Worm (Caenorhabditis elegans): ENCODE measurements around the gene moe-3.

ce11 chrII:13156971-13157370 is 8.6 kb downstream of the moe-3 start, which contains the start of the genes hpr-17 and F32A11.1:
- TF ChIP-seq W03F9.2 (tag; optimal IDR thresholded peaks at IDR 0.05) = peak; percentile 79
- peak; percentile 26 for TF ChIP-seq him-1 (tag; optimal IDR thresholded peaks at IDR 0.05)
- no peak for TF ChIP-seq dao-5 (tag; optimal IDR thresholded peaks at IDR 0.05)

All from whole organism, L4/young adult.